Worm (Caenorhabditis elegans) whole organism, young adult: ENCODE data around the gene R102.3.
A peak's percentile ranks its signal among the peaks of the same experiment; 100 is the strongest.

Experiments used
- B0019.2 ChIP-seq: fragments of 200-800 bp; sonication (Bioruptor generic); conservative IDR thresholded peaks from 2 replicates; pipeline ENCODE4 v1.3.6; 2022; ENCODE audit warnings: missing genetic modification reagents, missing genetic modification characterization, missing compliant biosample characterization
- B0336.3 ChIP-seq: fragments of 200-800 bp; sonication (Bioruptor generic); IDR thresholded peaks from 2 replicates; pipeline ENCODE4 v1.3.6; 2022; ENCODE audit warnings: missing genetic modification characterization, missing compliant biosample characterization
- C17E4.6 ChIP-seq: fragments of 200-800 bp; sonication (Bioruptor generic); IDR thresholded peaks from 2 replicates; pipeline ENCODE4 v1.3.6; 2022; ENCODE audit warnings: missing genetic modification reagents, missing genetic modification characterization, missing compliant biosample characterization
- F10E7.11 ChIP-seq: sonication (generic microtip); optimal IDR thresholded peaks from 2 replicates; lab custom pipeline; 2017; ENCODE audit warnings: mild to moderate bottlenecking, missing genetic modification characterization, moderate library complexity, missing compliant biosample characterization
- F49E8.2 ChIP-seq: sonication (generic microtip); optimal IDR thresholded peaks from 3 replicates; lab custom pipeline; 2017; ENCODE audit warnings: missing genetic modification characterization, mild to moderate bottlenecking, missing compliant biosample characterization, antibody characterized with exemption, moderate library complexity; ENCODE audit not compliant: insufficient read depth
- F55B11.4 ChIP-seq: sonication (generic microtip); optimal IDR thresholded peaks from 2 replicates; lab custom pipeline; 2016; ENCODE audit warnings: missing compliant biosample characterization, missing genetic modification characterization, borderline replicate concordance; ENCODE audit not compliant: insufficient read depth
- T26A5.8 ChIP-seq: sonication (generic microtip); optimal IDR thresholded peaks from 2 replicates; lab custom pipeline; 2016; ENCODE audit warnings: missing genetic modification characterization, missing compliant biosample characterization
- Y53G8AR.9 ChIP-seq: fragments of 200-800 bp; sonication (Bioruptor generic); conservative IDR thresholded peaks from 2 replicates; pipeline ENCODE4 v1.3.6; 2022; ENCODE audit warnings: missing genetic modification reagents, missing genetic modification characterization, missing compliant biosample characterization
- athp-1 ChIP-seq: sonication (generic microtip); optimal IDR thresholded peaks from 2 replicates; lab custom pipeline; 2017; ENCODE audit warnings: mild to moderate bottlenecking, missing genetic modification characterization, missing compliant biosample characterization
- attf-3 ChIP-seq: fragments of 200-800 bp; sonication (Bioruptor generic); conservative IDR thresholded peaks from 2 replicates; pipeline ENCODE4 v1.3.6; 2022; ENCODE audit warnings: missing genetic modification reagents, missing genetic modification characterization, missing compliant biosample characterization
- ccch-3 ChIP-seq: fragments of 200-800 bp; sonication (Bioruptor generic); optimal IDR thresholded peaks from 2 replicates; lab custom pipeline; 2018; ENCODE audit warnings: mild to moderate bottlenecking, missing genetic modification characterization, missing compliant biosample characterization
- cebp-1 ChIP-seq, 2 experiments: fragments of 200-800 bp in 1 of 2; sonication (Bioruptor generic) in 1 of 2; sonication (generic microtip) in 1 of 2; IDR thresholded peaks in 1 of 2; optimal IDR thresholded peaks in 1 of 2; 2 replicates each; pipeline versions ENCODE4 v1.3.6 to Lab custom; 2017 to 2022; ENCODE audit warnings: missing compliant biosample characterization in 2 of 2, missing genetic modification characterization in 2 of 2, mild to moderate bottlenecking in 1 of 2, missing genetic modification reagents in 1 of 2, moderate library complexity in 1 of 2
- ceh-79 ChIP-seq: sonication (generic microtip); optimal IDR thresholded peaks from 2 replicates; lab custom pipeline; 2017; ENCODE audit warnings: mild to moderate bottlenecking, missing genetic modification characterization, missing compliant biosample characterization
- efl-1 ChIP-seq: fragments of 150-350 bp; optimal IDR thresholded peaks from 2 replicates; lab custom pipeline; 2014; ENCODE audit warnings: missing biosample characterization, missing genetic modification reagents, missing genetic modification characterization
- egl-44 ChIP-seq: fragments of 200-800 bp; sonication (Bioruptor generic); IDR thresholded peaks from 2 replicates; pipeline ENCODE4 v1.3.6; 2022; ENCODE audit warnings: missing genetic modification reagents, missing genetic modification characterization, missing compliant biosample characterization
- ekl-4 ChIP-seq: fragments of 200-800 bp; sonication (Bioruptor generic); IDR thresholded peaks from 2 replicates; pipeline ENCODE4 v1.3.6; 2022; ENCODE audit warnings: missing genetic modification reagents, missing genetic modification characterization, missing compliant biosample characterization
- ets-4 ChIP-seq: fragments of 200-800 bp; sonication (Bioruptor generic); optimal IDR thresholded peaks from 2 replicates; lab custom pipeline; 2018; ENCODE audit warnings: mild to moderate bottlenecking, missing genetic modification characterization, missing compliant biosample characterization
- hmg-1.2 ChIP-seq: fragments of 200-800 bp; sonication (Bioruptor generic); IDR thresholded peaks from 2 replicates; pipeline ENCODE4 v1.3.6; 2022; ENCODE audit warnings: missing genetic modification reagents, missing genetic modification characterization, missing compliant biosample characterization
- hrde-1 ChIP-seq: sonication (generic microtip); optimal IDR thresholded peaks from 2 replicates; lab custom pipeline; 2016; ENCODE audit warnings: missing genetic modification characterization, mild to moderate bottlenecking, missing compliant biosample characterization, moderate library complexity, missing genotype, missing genetic modification reagents, borderline replicate concordance
- hsf-1 ChIP-seq: fragments of 200-800 bp; sonication (Bioruptor generic); IDR thresholded peaks from 2 replicates; pipeline ENCODE4 v1.3.6; 2022; ENCODE audit warnings: missing genetic modification reagents, missing genetic modification characterization, missing compliant biosample characterization
- let-607 ChIP-seq, 2 experiments: fragments of 200-800 bp in 1 of 2; sonication (Bioruptor generic) in 1 of 2; sonication (generic microtip) in 1 of 2; optimal IDR thresholded peaks; 2 replicates each; lab custom pipeline; 2016 to 2018; ENCODE audit warnings: mild to moderate bottlenecking in 2 of 2, missing compliant biosample characterization in 2 of 2, missing genetic modification characterization in 2 of 2, moderate library complexity in 2 of 2, missing genotype in 1 of 2
- lin-26 ChIP-seq: fragments of 200-800 bp; sonication (Bioruptor generic); IDR thresholded peaks from 2 replicates; pipeline ENCODE4 v1.3.6; 2022; ENCODE audit warnings: missing genetic modification reagents, missing genetic modification characterization, missing compliant biosample characterization
- lin-54 ChIP-seq: fragments of 200-800 bp; sonication (Bioruptor generic); optimal IDR thresholded peaks from 2 replicates; lab custom pipeline; 2018; ENCODE audit warnings: mild to moderate bottlenecking, missing genetic modification characterization, missing compliant biosample characterization
- madf-3 ChIP-seq: fragments of 200-800 bp; sonication (Bioruptor generic); IDR thresholded peaks from 2 replicates; pipeline ENCODE4 v1.3.6; 2022; ENCODE audit warnings: missing genetic modification reagents, missing genetic modification characterization, missing compliant biosample characterization
- madf-6 ChIP-seq: fragments of 200-800 bp; sonication (Bioruptor generic); IDR thresholded peaks from 2 replicates; pipeline ENCODE4 v1.3.6; 2022; ENCODE audit warnings: missing genetic modification reagents, missing genetic modification characterization, missing compliant biosample characterization
- mcd-1 ChIP-seq: fragments of 200-800 bp; sonication (Bioruptor generic); IDR thresholded peaks from 2 replicates; pipeline ENCODE4 v1.3.6; 2022; ENCODE audit warnings: missing genetic modification reagents, missing genetic modification characterization, missing compliant biosample characterization
- mel-28 ChIP-seq: sonication (generic microtip); optimal IDR thresholded peaks from 2 replicates; lab custom pipeline; 2016; ENCODE audit warnings: borderline replicate concordance, mild to moderate bottlenecking, missing genetic modification characterization, missing compliant biosample characterization
- nfya-2 ChIP-seq: fragments of 200-800 bp; sonication (Bioruptor generic); IDR thresholded peaks from 2 replicates; pipeline ENCODE4 v1.3.6; 2022; ENCODE audit warnings: missing genetic modification reagents, missing genetic modification characterization, missing compliant biosample characterization
- pbrm-1 ChIP-seq: fragments of 200-800 bp; sonication (Bioruptor generic); IDR thresholded peaks from 2 replicates; pipeline ENCODE4 v1.3.6; 2022; ENCODE audit warnings: missing genetic modification reagents, missing genetic modification characterization, missing compliant biosample characterization
- sea-2 ChIP-seq: fragments of 200-800 bp; sonication (Bioruptor generic); IDR thresholded peaks from 2 replicates; pipeline ENCODE4 v1.3.6; 2022; ENCODE audit warnings: missing genetic modification characterization, missing compliant biosample characterization
- tlf-1 ChIP-seq: fragments of 200-800 bp; sonication (Bioruptor generic); optimal IDR thresholded peaks from 2 replicates; lab custom pipeline; 2018; ENCODE audit warnings: mild to moderate bottlenecking, missing genetic modification characterization, missing compliant biosample characterization
- unc-62 ChIP-seq: fragments of 150-350 bp; optimal IDR thresholded peaks from 2 replicates; lab custom pipeline; 2014; ENCODE audit warnings: missing biosample characterization, missing genetic modification reagents, missing genetic modification characterization
- xnd-1 ChIP-seq: sonication (generic microtip); optimal IDR thresholded peaks from 2 replicates; lab custom pipeline; 2016; ENCODE audit warnings: missing genotype, missing genetic modification reagents, missing genetic modification characterization, missing compliant biosample characterization
- ztf-18 ChIP-seq: sonication (generic microtip); optimal IDR thresholded peaks from 2 replicates; lab custom pipeline; 2016; ENCODE audit warnings: missing genotype, mild to moderate bottlenecking, missing genetic modification characterization, missing compliant biosample characterization
- ztf-22 ChIP-seq: fragments of 200-800 bp; sonication (Bioruptor generic); optimal IDR thresholded peaks from 2 replicates; lab custom pipeline; 2018; ENCODE audit warnings: mild to moderate bottlenecking, missing genetic modification characterization, moderate library complexity, missing compliant biosample characterization
- ztf-3 ChIP-seq: fragments of 200-800 bp; sonication (Bioruptor generic); optimal IDR thresholded peaks from 2 replicates; lab custom pipeline; 2018; ENCODE audit warnings: mild to moderate bottlenecking, missing genetic modification characterization, missing compliant biosample characterization

Gene R102.3

ce11 chrIV:10734527-10735436, 45.5 kb downstream of the R102.3 start, which contains the start of the genes orc-5 and cyb-1 (continued):
- peak; percentile 94 for TF ChIP-seq efl-1
- peak; percentile 83 for TF ChIP-seq mcd-1 (GFP tag; lab: Robert Waterston, UW)
- TF ChIP-seq ztf-18 (tag; lab: Kevin White, UChicago): no peak
- no peak for TF ChIP-seq cebp-1 (GFP tag; IDR thresholded peaks at IDR 0.05; lab: Robert Waterston, UW)
- no peak for TF ChIP-seq cebp-1 (tag; optimal IDR thresholded peaks at IDR 0.05; lab: Kevin White, UChicago)
- no peak for TF ChIP-seq sea-2
- TF ChIP-seq hmg-1.2 (GFP tag; lab: Robert Waterston, UW): peak; percentile 31; the same call in 1 of the 2 replicates
- no peak for TF ChIP-seq ets-4
- TF ChIP-seq ztf-3 (GFP tag; lab: Kevin White, UChicago): no peak
- no peak for TF ChIP-seq B0019.2 (GFP tag; lab: Robert Waterston, UW)
- no peak for TF ChIP-seq nfya-2 (GFP tag; lab: Robert Waterston, UW)
- TF ChIP-seq unc-62 (GFP tag; lab: Kevin White, UChicago): no peak
- TF ChIP-seq let-607 (tag; optimal IDR thresholded peaks at IDR 0.05; lab: Kevin White, UChicago): no peak
- TF ChIP-seq ceh-79 (tag; lab: Kevin White, UChicago): no peak
- TF ChIP-seq F49E8.2 (tag; lab: Kevin White, UChicago): peak; percentile 39

ce11 chrIV:10737011-10737553, 47.8 kb downstream of the R102.3 start, which contains the start of gene grl-21:
grl-21 (plus strand) TSS chrIV:10737474.
- TF ChIP-seq hmg-1.2 (GFP tag; lab: Robert Waterston, UW): 0 out of 2 replicates have a peak, but pooled peaks have one; percentile 11
- peak; percentile 58 for TF ChIP-seq hrde-1 (tag; lab: Kevin White, UChicago)
- 0 out of 2 replicates have a peak, but pooled peaks have one; percentile 21 for TF ChIP-seq pbrm-1 (GFP tag; lab: Robert Waterston, UW)
- TF ChIP-seq tlf-1: peak; percentile 23
- TF ChIP-seq xnd-1 (tag; lab: Kevin White, UChicago): peak; percentile 17
- TF ChIP-seq attf-3 (GFP tag; lab: Robert Waterston, UW): 0 out of 2 replicates have a peak, but pooled peaks have one; percentile 16
- TF ChIP-seq T26A5.8 (tag; lab: Kevin White, UChicago): peak; percentile 39
- TF ChIP-seq ekl-4 (GFP tag; lab: Robert Waterston, UW): peak; percentile 42; the same call in 1 of the 2 replicates
- no peak for TF ChIP-seq ztf-22 (GFP tag; lab: Kevin White, UChicago)
- peak; percentile 21 for TF ChIP-seq lin-54 (GFP tag; lab: Kevin White, UChicago)
- TF ChIP-seq F10E7.11 (tag; lab: Kevin White, UChicago): peak; percentile 12
- TF ChIP-seq B0019.2 (GFP tag; lab: Robert Waterston, UW): no peak
- peak; percentile 50; the same call in 1 of the 2 replicates for TF ChIP-seq lin-26
- TF ChIP-seq mel-28: peak; percentile 8
- peak; percentile 82; the same call in 1 of the 2 replicates for TF ChIP-seq B0336.3 (GFP tag; lab: Robert Waterston, UW)
- TF ChIP-seq C17E4.6 (GFP tag; lab: Robert Waterston, UW): 0 out of 2 replicates have a peak, but pooled peaks have one; percentile 28
- no peak for TF ChIP-seq F55B11.4 (tag; lab: Kevin White, UChicago)
- TF ChIP-seq Y53G8AR.9 (GFP tag; lab: Robert Waterston, UW): 0 out of 2 replicates have a peak, but pooled peaks have one; percentile 43
- peak; percentile 36 for TF ChIP-seq F49E8.2 (tag; lab: Kevin White, UChicago)
- TF ChIP-seq madf-6 (GFP tag; lab: Robert Waterston, UW): peak; percentile 69
- TF ChIP-seq athp-1 (tag; lab: Kevin White, UChicago): peak; percentile 23
- 0 out of 2 replicates have a peak, but pooled peaks have one; percentile 66 for TF ChIP-seq madf-3
- peak; percentile 32; the same call in 1 of the 2 replicates for TF ChIP-seq hsf-1
- no peak for TF ChIP-seq ets-4
- no peak for TF ChIP-seq egl-44 (GFP tag; lab: Robert Waterston, UW)
- TF ChIP-seq ccch-3 (GFP tag; lab: Kevin White, UChicago): no peak
- TF ChIP-seq, all 124 proteins: peak for 20
